Worm (Caenorhabditis elegans): Measurements from ENCODE around the gene F27C8.3.

The F27C8.3 gene

DNA sequence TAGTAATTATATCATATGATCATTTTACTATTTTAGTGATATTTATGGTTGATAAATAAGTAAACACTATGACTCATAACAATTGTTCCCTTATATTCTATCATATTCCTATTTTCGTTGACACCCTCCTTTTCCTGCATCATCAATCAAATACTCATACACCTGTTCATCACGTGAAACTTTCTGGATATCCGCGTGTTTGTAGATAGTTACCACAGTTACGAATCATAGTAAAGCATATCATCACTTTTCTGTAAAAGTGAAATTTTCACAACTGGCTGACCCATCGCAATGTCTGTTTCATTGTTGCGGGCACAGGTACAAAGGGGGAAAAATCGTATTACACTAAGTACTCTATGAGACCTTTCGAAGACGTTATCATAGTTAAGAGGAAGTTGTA, 38.2 kb upstream of the F27C8.3 start:
- TF ChIP-seq nhr-23 (tag; optimal IDR thresholded peaks at IDR 0.05): no peak
- TF ChIP-seq blmp-1 (tag; optimal IDR thresholded peaks at IDR 0.05; ENCODE audit: insufficient read depth): peak; percentile 54
- no peak for TF ChIP-seq ztf-11 (tag; optimal IDR thresholded peaks at IDR 0.05)
- TF ChIP-seq nhr-21 (tag; optimal IDR thresholded peaks at IDR 0.05): no peak
- TF ChIP-seq egl-27 (tag; optimal IDR thresholded peaks at IDR 0.05): no peak
- peak; percentile 62 for TF ChIP-seq sma-3 (GFP tag; optimal IDR thresholded peaks at IDR 0.05)
- TF ChIP-seq mab-5 (tag; optimal IDR thresholded peaks at IDR 0.05): no peak
- no peak for TF ChIP-seq elt-1 (tag; optimal IDR thresholded peaks at IDR 0.05)
- TF ChIP-seq nhr-129 (tag; optimal IDR thresholded peaks at IDR 0.05): no peak
- TF ChIP-seq ceh-16 (tag; optimal IDR thresholded peaks at IDR 0.05): no peak
- TF ChIP-seq unc-62 (GFP tag; optimal IDR thresholded peaks at IDR 0.05): no peak
- TF ChIP-seq mbf-1 (tag; optimal IDR thresholded peaks at IDR 0.05): no peak

DNA sequence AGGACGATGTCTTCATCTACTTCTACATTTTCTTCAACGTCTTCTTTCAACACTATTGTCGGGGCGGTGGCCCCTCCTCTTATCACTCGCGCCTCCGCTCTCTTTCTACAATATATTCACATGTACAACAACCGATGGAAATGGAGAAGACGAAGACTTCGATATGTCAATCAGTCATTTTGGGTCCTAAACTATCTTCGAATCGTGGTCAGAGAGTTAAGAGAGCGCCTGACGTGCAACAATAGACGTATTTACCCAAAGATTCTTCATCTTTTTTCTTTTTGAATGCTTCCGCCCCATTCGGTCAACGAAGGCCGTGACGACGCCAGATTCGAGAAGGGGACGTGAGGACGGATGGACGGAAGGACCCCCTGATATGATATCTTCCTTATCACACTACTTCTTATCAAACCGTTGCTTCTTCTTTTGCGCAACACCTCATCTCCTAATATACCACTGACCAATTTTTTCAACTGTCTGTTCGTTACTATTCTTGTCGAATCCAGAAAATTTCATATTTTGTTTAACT, 37.4 kb upstream of the F27C8.3 start:
- peak; percentile 15 for TF ChIP-seq sma-3 (GFP tag; optimal IDR thresholded peaks at IDR 0.05)
- TF ChIP-seq blmp-1 (tag; optimal IDR thresholded peaks at IDR 0.05; ENCODE audit: insufficient read depth): no peak
- peak; percentile 4 for TF ChIP-seq nhr-25 (tag; optimal IDR thresholded peaks at IDR 0.05)
- TF ChIP-seq ztf-4 (tag; optimal IDR thresholded peaks at IDR 0.05): no peak
- peak; percentile 53 for TF ChIP-seq sma-9 (GFP tag; optimal IDR thresholded peaks at IDR 0.05)
- TF ChIP-seq sma-9 (tag; optimal IDR thresholded peaks at IDR 0.05): no peak
- TF ChIP-seq mbf-1 (tag; optimal IDR thresholded peaks at IDR 0.05): no peak

DNA sequence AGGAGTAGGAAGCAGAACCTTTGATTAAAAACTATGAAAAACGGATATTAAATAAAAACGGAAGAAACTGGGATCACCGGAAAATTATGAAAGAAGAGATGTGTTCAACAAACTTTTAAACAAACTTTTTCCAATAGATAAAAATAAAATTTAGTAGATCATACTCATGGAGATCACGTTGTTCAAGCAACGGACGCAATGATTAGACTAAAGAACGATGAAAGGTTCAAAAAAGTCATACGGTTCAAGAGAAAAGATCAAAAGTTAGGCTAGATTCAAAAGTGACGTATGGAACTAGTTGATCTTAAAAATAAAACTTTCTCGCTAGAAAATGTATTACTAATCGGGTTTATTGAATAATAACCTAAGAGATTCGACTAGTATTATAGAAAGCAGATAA, 36.4 kb upstream of the F27C8.3 start:
- TF ChIP-seq ztf-4 (tag; optimal IDR thresholded peaks at IDR 0.05) (no peak), ceh-82 (tag; optimal IDR thresholded peaks at IDR 0.05) (no peak), unc-39 (tag; optimal IDR thresholded peaks at IDR 0.05) (no peak), blmp-1 (tag; optimal IDR thresholded peaks at IDR 0.05; ENCODE audit: insufficient read depth) (peak; percentile 40), ztf-1 (GFP tag; conservative IDR thresholded peaks at IDR 0.05) (no peak), nhr-21 (tag; optimal IDR thresholded peaks at IDR 0.05) (peak; percentile 28), skn-1 (tag; optimal IDR thresholded peaks at IDR 0.05) (no peak), sma-9 (GFP tag; optimal IDR thresholded peaks at IDR 0.05) (peak; percentile 58), sma-9 (tag; optimal IDR thresholded peaks at IDR 0.05) (no peak), sma-3 (GFP tag; optimal IDR thresholded peaks at IDR 0.05) (no peak), ama-1 (optimal IDR thresholded peaks at IDR 0.05) (no peak), nhr-23 (tag; optimal IDR thresholded peaks at IDR 0.05) (no peak), nhr-11 (tag; optimal IDR thresholded peaks at IDR 0.05) (no peak), mbf-1 (tag; optimal IDR thresholded peaks at IDR 0.05) (no peak), lin-13 (GFP tag; optimal IDR thresholded peaks at IDR 0.05) (no peak), aly-2 (tag; optimal IDR thresholded peaks at IDR 0.05) (no peak), lin-39 (tag; optimal IDR thresholded peaks at IDR 0.05) (no peak), dmd-4 (tag; optimal IDR thresholded peaks at IDR 0.05) (no peak), elt-1 (tag; optimal IDR thresholded peaks at IDR 0.05) (no peak), nhr-237 (tag; optimal IDR thresholded peaks at IDR 0.05) (no peak), nhr-25 (tag; optimal IDR thresholded peaks at IDR 0.05) (no peak), nhr-6 (tag; optimal IDR thresholded peaks at IDR 0.05) (no peak), zag-1 (tag; optimal IDR thresholded peaks at IDR 0.05) (no peak), nhr-12 (tag; optimal IDR thresholded peaks at IDR 0.05) (no peak), F13H6.1 (tag; optimal IDR thresholded peaks at IDR 0.05) (no peak), crh-2 (tag; optimal IDR thresholded peaks at IDR 0.05) (no peak), peb-1 (tag; optimal IDR thresholded peaks at IDR 0.05) (no peak)

DNA sequence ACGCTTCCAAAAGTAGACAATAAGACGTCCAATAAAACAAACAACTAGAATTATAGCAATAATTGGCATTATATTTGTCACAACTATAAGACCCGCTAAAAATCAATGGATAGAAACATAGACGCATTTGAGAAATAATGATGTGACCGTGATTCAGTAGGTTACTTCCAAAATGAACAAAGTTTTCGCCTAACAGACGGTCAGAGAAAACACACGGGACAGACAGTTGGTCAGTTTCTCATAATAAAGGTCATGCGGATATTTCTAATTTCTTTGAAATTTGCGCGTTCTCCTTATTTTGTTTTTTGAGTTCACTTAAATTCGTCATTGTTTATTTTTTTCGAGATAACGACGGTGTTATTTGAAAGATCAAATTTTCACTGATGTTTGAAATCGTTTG, 35.9 kb upstream of the F27C8.3 start:
- TF ChIP-seq F13H6.1 (tag; optimal IDR thresholded peaks at IDR 0.05): no peak
- no peak for TF ChIP-seq aly-2 (tag; optimal IDR thresholded peaks at IDR 0.05)
- TF ChIP-seq dmd-4 (tag; optimal IDR thresholded peaks at IDR 0.05): no peak
- TF ChIP-seq nhr-129 (tag; optimal IDR thresholded peaks at IDR 0.05): no peak
- no peak for TF ChIP-seq sma-3 (GFP tag; optimal IDR thresholded peaks at IDR 0.05)
- TF ChIP-seq sma-9 (GFP tag; optimal IDR thresholded peaks at IDR 0.05): peak; percentile 2
- TF ChIP-seq sma-9 (tag; optimal IDR thresholded peaks at IDR 0.05): no peak
- TF ChIP-seq nhr-6 (tag; optimal IDR thresholded peaks at IDR 0.05): no peak
- TF ChIP-seq mab-5 (tag; optimal IDR thresholded peaks at IDR 0.05): no peak
- TF ChIP-seq R02D3.7 (tag; optimal IDR thresholded peaks at IDR 0.05): no peak

DNA sequence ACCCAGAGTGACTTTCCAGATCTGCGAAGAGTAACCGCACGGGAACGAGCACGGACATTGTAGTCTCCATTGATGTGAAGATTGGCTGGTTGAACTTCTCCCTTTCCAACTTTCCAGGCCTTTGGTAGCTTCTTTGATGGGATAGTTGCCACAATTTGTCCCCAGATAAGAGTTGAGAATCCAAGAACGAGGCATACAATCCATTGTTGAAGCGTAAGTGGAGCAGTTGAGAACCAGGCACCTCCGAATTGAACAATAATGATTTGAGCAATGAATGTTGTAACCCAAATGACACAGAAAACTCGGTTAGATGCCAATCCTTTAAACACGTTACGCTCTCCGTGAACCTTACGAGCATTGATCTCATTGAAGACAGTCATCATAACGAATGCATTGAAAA, 31.4 kb upstream of the F27C8.3 start:
- TF ChIP-seq F13H6.1 (tag; optimal IDR thresholded peaks at IDR 0.05) (no peak), nhr-12 (tag; optimal IDR thresholded peaks at IDR 0.05) (no peak), nhr-129 (tag; optimal IDR thresholded peaks at IDR 0.05) (no peak), nhr-10 (tag; optimal IDR thresholded peaks at IDR 0.05) (no peak), mab-5 (tag; optimal IDR thresholded peaks at IDR 0.05) (no peak), nhr-6 (tag; optimal IDR thresholded peaks at IDR 0.05) (no peak), ztf-4 (tag; optimal IDR thresholded peaks at IDR 0.05) (no peak), gmeb-1 (tag; optimal IDR thresholded peaks at IDR 0.05) (no peak), lin-39 (tag; optimal IDR thresholded peaks at IDR 0.05) (no peak), nhr-237 (tag; optimal IDR thresholded peaks at IDR 0.05) (no peak), Y55F3AM.14 (GFP tag; optimal IDR thresholded peaks at IDR 0.05) (no peak), ceh-16 (tag; optimal IDR thresholded peaks at IDR 0.05) (no peak), nhr-21 (tag; optimal IDR thresholded peaks at IDR 0.05) (no peak), ZK546.5 (tag; optimal IDR thresholded peaks at IDR 0.05) (no peak), mdl-1 (tag; optimal IDR thresholded peaks at IDR 0.05) (no peak), nhr-23 (tag; optimal IDR thresholded peaks at IDR 0.05) (no peak), unc-62 (GFP tag; optimal IDR thresholded peaks at IDR 0.05) (no peak), blmp-1 (tag; optimal IDR thresholded peaks at IDR 0.05; ENCODE audit: insufficient read depth) (no peak), ama-1 (optimal IDR thresholded peaks at IDR 0.05) (no peak)

Measured in whole organism, L2 larva.